Fruit fly (Drosophila melanogaster) whole organism, prepupa: Measurements from ENCODE around the gene CG11345.

Experiments
- Blimp-1 ChIP-seq: fragments of 200-800 bp; sonication (Bioruptor generic); optimal IDR thresholded peaks from 3 replicates; lab custom pipeline; 2017; ENCODE audit warnings: missing biosample characterization, missing genetic modification characterization, mild to moderate bottlenecking, moderate library complexity, missing genetic modification reagents
- CG11294 ChIP-seq: fragments of 200-800 bp; sonication (Bioruptor generic); IDR thresholded peaks from 2 replicates; pipeline ENCODE4 v1.3.6; 2022; ENCODE audit warnings: missing biosample characterization, missing genetic modification characterization
- CG11762 ChIP-seq: fragments of 200-800 bp; sonication (Bioruptor generic); optimal IDR thresholded peaks from 3 replicates; lab custom pipeline; 2016; ENCODE audit warnings: missing biosample characterization, missing genetic modification characterization; ENCODE audit not compliant: insufficient read depth
- CG11902 ChIP-seq: fragments of 200-800 bp; sonication (Bioruptor generic); optimal IDR thresholded peaks from 3 replicates; lab custom pipeline; 2016; ENCODE audit warnings: missing biosample characterization, missing genetic modification characterization
- CG15336 ChIP-seq: fragments of 200-800 bp; sonication (Bioruptor generic); IDR thresholded peaks from 2 replicates; pipeline ENCODE4 v1.3.6; 2022; ENCODE audit warnings: missing biosample characterization, missing genetic modification characterization
- CG3032 ChIP-seq: fragments of 200-800 bp; optimal IDR thresholded peaks from 2 replicates; lab custom pipeline; 2019; ENCODE audit warnings: missing biosample characterization, mild to moderate bottlenecking, missing genetic modification characterization, moderate library complexity
- CG32006 ChIP-seq: fragments of 200-800 bp; sonication (Bioruptor generic); optimal IDR thresholded peaks from 3 replicates; lab custom pipeline; 2017; ENCODE audit warnings: missing biosample characterization, mild to moderate bottlenecking, missing genetic modification characterization
- CG34406 ChIP-seq: fragments of 200-800 bp; sonication (Bioruptor generic); optimal IDR thresholded peaks from 3 replicates; lab custom pipeline; 2016; ENCODE audit warnings: missing biosample characterization, missing genetic modification characterization
- CG3919 ChIP-seq: fragments of 200-800 bp; sonication (Bioruptor generic); optimal IDR thresholded peaks from 3 replicates; lab custom pipeline; 2016; ENCODE audit warnings: missing biosample characterization, missing genetic modification characterization
- CG6163 ChIP-seq: fragments of 200-800 bp; sonication (Bioruptor generic); IDR thresholded peaks from 3 replicates; pipeline ENCODE4 v1.3.6; 2022; ENCODE audit warnings: missing biosample characterization, missing genetic modification characterization
- CG6276 ChIP-seq: fragments of 200-800 bp; sonication (Bioruptor generic); optimal IDR thresholded peaks from 2 replicates; lab custom pipeline; 2017; ENCODE audit warnings: missing biosample characterization, mild to moderate bottlenecking, missing genetic modification characterization
- CG6792 ChIP-seq: fragments of 200-800 bp; sonication (Bioruptor generic); optimal IDR thresholded peaks from 3 replicates; lab custom pipeline; 2016; ENCODE audit warnings: missing biosample characterization, missing genetic modification characterization
- CG6854 ChIP-seq: fragments of 200-800 bp; sonication (Bioruptor generic); optimal IDR thresholded peaks from 2 replicates; lab custom pipeline; 2017; ENCODE audit warnings: missing biosample characterization, mild to moderate bottlenecking, missing genetic modification characterization
- CG8119 ChIP-seq: fragments of 200-800 bp; sonication (Bioruptor generic); IDR thresholded peaks from 3 replicates; pipeline ENCODE4 v1.3.6; 2022; ENCODE audit warnings: missing biosample characterization, missing genetic modification characterization
- CG8319 ChIP-seq: fragments of 200-800 bp; sonication (Bioruptor generic); optimal IDR thresholded peaks from 3 replicates; lab custom pipeline; 2016; ENCODE audit warnings: missing biosample characterization, missing genetic modification characterization
- CG8632 ChIP-seq: fragments of 200-800 bp; sonication (Bioruptor generic); optimal IDR thresholded peaks from 3 replicates; lab custom pipeline; 2016; ENCODE audit warnings: missing biosample characterization, missing genetic modification characterization
- Eip75B ChIP-seq: fragments of 200-800 bp; sonication (Bioruptor generic); optimal IDR thresholded peaks from 3 replicates; lab custom pipeline; 2016; ENCODE audit warnings: missing biosample characterization, missing genetic modification characterization
- Eip78C ChIP-seq: fragments of 200-800 bp; sonication (Bioruptor generic); peaks from one replicate; lab custom pipeline; 2016; ENCODE audit warnings: missing biosample characterization, missing genetic modification characterization
- Ets96B ChIP-seq: fragments of 200-800 bp; optimal IDR thresholded peaks from 2 replicates; lab custom pipeline; 2019; ENCODE audit warnings: missing biosample characterization, mild to moderate bottlenecking, missing genetic modification characterization, moderate library complexity
- Gug ChIP-seq: fragments of 200-800 bp; sonication (Bioruptor generic); IDR thresholded peaks from 2 replicates; pipeline ENCODE4 v1.3.6; 2022; ENCODE audit warnings: missing biosample characterization, missing genetic modification characterization
- Hr39 ChIP-seq: fragments of 200-800 bp; sonication (Bioruptor generic); optimal IDR thresholded peaks from 2 replicates; lab custom pipeline; 2016; ENCODE audit warnings: missing biosample characterization, missing genetic modification characterization
- Hr4 ChIP-seq: fragments of 200-800 bp; sonication (Bioruptor generic); optimal IDR thresholded peaks from 3 replicates; lab custom pipeline; 2016; ENCODE audit warnings: missing biosample characterization, missing genetic modification characterization
- Met ChIP-seq: fragments of 200-800 bp; sonication (Bioruptor generic); optimal IDR thresholded peaks from 3 replicates; lab custom pipeline; 2016; ENCODE audit warnings: missing biosample characterization, missing genetic modification characterization
- OdsH ChIP-seq: fragments of 200-800 bp; sonication (Bioruptor generic); optimal IDR thresholded peaks from 3 replicates; lab custom pipeline; 2016; ENCODE audit warnings: missing biosample characterization, missing genetic modification characterization
- Smox ChIP-seq: fragments of 200-800 bp; sonication (Bioruptor generic); optimal IDR thresholded peaks from 3 replicates; lab custom pipeline; 2016; ENCODE audit warnings: missing biosample characterization, missing genetic modification characterization
- Sox102F ChIP-seq: fragments of 200-800 bp; sonication (Bioruptor generic); optimal IDR thresholded peaks from 2 replicates; lab custom pipeline; 2016; ENCODE audit warnings: missing biosample characterization, mild to moderate bottlenecking, missing genetic modification characterization
- Sox14 ChIP-seq: fragments of 200-800 bp; sonication (Bioruptor generic); optimal IDR thresholded peaks from 3 replicates; lab custom pipeline; 2016; ENCODE audit warnings: missing biosample characterization, missing genetic modification characterization
- Sox15 ChIP-seq: fragments of 200-800 bp; sonication (Bioruptor generic); optimal IDR thresholded peaks from 3 replicates; lab custom pipeline; 2016; ENCODE audit warnings: missing biosample characterization, missing genetic modification characterization
- achi ChIP-seq: fragments of 200-800 bp; sonication (Bioruptor generic); optimal IDR thresholded peaks from 3 replicates; lab custom pipeline; 2016; ENCODE audit warnings: missing biosample characterization, missing genetic modification characterization
- cyc ChIP-seq: fragments of 200-800 bp; sonication (Bioruptor generic); optimal IDR thresholded peaks from 3 replicates; lab custom pipeline; 2016; ENCODE audit warnings: missing biosample characterization, missing genetic modification characterization
- dac ChIP-seq: fragments of 200-800 bp; sonication (Bioruptor generic); optimal IDR thresholded peaks from 2 replicates; lab custom pipeline; 2017; ENCODE audit warnings: missing biosample characterization, mild to moderate bottlenecking, missing genetic modification characterization
- esn ChIP-seq: fragments of 200-800 bp; sonication (Bioruptor generic); optimal IDR thresholded peaks from 2 replicates; lab custom pipeline; 2016; ENCODE audit warnings: missing biosample characterization, mild to moderate bottlenecking, missing genetic modification characterization, moderate library complexity
- net ChIP-seq: fragments of 200-800 bp; sonication (Bioruptor generic); optimal IDR thresholded peaks from 3 replicates; lab custom pipeline; 2016; ENCODE audit warnings: missing biosample characterization, missing genetic modification characterization
- pdm3 ChIP-seq: fragments of 200-800 bp; sonication (Bioruptor generic); optimal IDR thresholded peaks from 3 replicates; lab custom pipeline; 2016; ENCODE audit warnings: missing biosample characterization, missing genetic modification characterization
- salr ChIP-seq, 2 experiments: fragments of 200-800 bp; sonication (Bioruptor generic); optimal IDR thresholded peaks; 3 replicates each; lab custom pipeline; 2016 to 2018; ENCODE audit warnings: missing biosample characterization in 2 of 2, missing genetic modification characterization in 2 of 2, mild to moderate bottlenecking in 1 of 2
- ss ChIP-seq, 2 experiments: fragments of 200-800 bp; sonication (Bioruptor generic); optimal IDR thresholded peaks; 2 replicates in 1 of 2; 3 replicates in 1 of 2; lab custom pipeline; 2017 to 2018; ENCODE audit warnings: mild to moderate bottlenecking in 2 of 2, missing biosample characterization in 2 of 2, missing genetic modification characterization in 2 of 2, moderate library complexity in 1 of 2
- svp ChIP-seq: fragments of 200-800 bp; sonication (Bioruptor generic); peaks from one replicate; lab custom pipeline; 2016; ENCODE audit warnings: missing biosample characterization, missing genetic modification characterization
- vri ChIP-seq: fragments of 200-800 bp; sonication (Bioruptor generic); optimal IDR thresholded peaks from 3 replicates; lab custom pipeline; 2016; ENCODE audit warnings: missing biosample characterization, mild to moderate bottlenecking, missing genetic modification characterization

Gene CG11345

dm6 chr3L:4411025-4411873 is 46.7 kb downstream of the CG11345 start (continued):
- TF ChIP-seq CG8319 (GFP tag; lab: Kevin White, UChicago) (no peak), OdsH (GFP tag; lab: Kevin White, UChicago) (no peak), Blimp-1 (GFP tag; lab: Kevin White, UChicago) (no peak), CG8119 (GFP tag; lab: Robert Waterston, UW) (no peak), CG34406 (GFP tag; lab: Kevin White, UChicago) (no peak), Smox (peak; percentile 19), Hr4 (GFP tag; lab: Kevin White, UChicago) (peak; percentile 21)

- no peak for TF ChIP-seq Sox14 (GFP tag; lab: Kevin White, UChicago)
- TF ChIP-seq Eip78C (GFP tag; lab: Kevin White, UChicago), result peak; percentile 20
- no peak for TF ChIP-seq Gug (GFP tag; lab: Robert Waterston, UW)
- TF ChIP-seq, all 60 proteins: peak for 1
Measured at dm6 chr3L:4409898-4410629, 47.9 kb downstream of the CG11345 start.

dm6 chr3L:4409134-4409897 is 48.6 kb downstream of the CG11345 start:
- TF ChIP-seq vri (peak; percentile 90), Sox15 (GFP tag; lab: Kevin White, UChicago) (no peak), Blimp-1 (GFP tag; lab: Kevin White, UChicago) (peak; percentile 45), achi (no peak), salr (GFP tag; optimal IDR thresholded peaks at IDR 0.05; lab: Kevin White, UChicago) (peak; percentile 0 to 5), CG8319 (GFP tag; lab: Kevin White, UChicago) (no peak)

dm6 chr3L:4408313-4409133 is 49.4 kb downstream of the CG11345 start:
- TF ChIP-seq CG11762 (GFP tag; lab: Kevin White, UChicago) (no peak), Eip78C (GFP tag; lab: Kevin White, UChicago) (peak; percentile 81), dac (GFP tag; lab: Kevin White, UChicago) (no peak), CG15336 (GFP tag; lab: Robert Waterston, UW) (0 out of 2 replicates have a peak, but pooled peaks have one; percentile 14), CG11902 (GFP tag; lab: Kevin White, UChicago) (no peak), CG6276 (GFP tag; lab: Kevin White, UChicago) (no peak), esn (peak; percentile 32), CG3032 (no peak), net (no peak), Hr39 (GFP tag; lab: Kevin White, UChicago) (peak; percentile 3), ss (GFP tag; optimal IDR thresholded peaks at IDR 0.05; lab: Kevin White, UChicago) (peak in 1 of 2 experiments; percentile 36), Blimp-1 (GFP tag; lab: Kevin White, UChicago) (peak; percentile 22), Eip75B (GFP tag; lab: Kevin White, UChicago) (no peak), Ets96B (tag; lab: Kevin White, UChicago) (no peak), cyc (GFP tag; lab: Kevin White, UChicago) (no peak), CG32006 (GFP tag; lab: Kevin White, UChicago) (peak; percentile 8), Met (GFP tag; lab: Kevin White, UChicago) (no peak), CG3919 (peak; percentile 9), CG8632 (no peak), Sox102F (GFP tag; lab: Kevin White, UChicago) (no peak), CG34406 (GFP tag; lab: Kevin White, UChicago) (no peak), Sox14 (GFP tag; lab: Kevin White, UChicago) (peak; percentile 10), CG11294 (GFP tag; lab: Robert Waterston, UW) (no peak), CG6792 (peak; percentile 10), CG6854 (no peak), Gug (GFP tag; lab: Robert Waterston, UW) (no peak), Sox15 (GFP tag; lab: Kevin White, UChicago) (no peak), achi (peak; percentile 34), CG6163 (GFP tag; lab: Robert Waterston, UW) (peak; percentile 16; the same call in 2 of the 3 replicates), Smox (peak; percentile 4), svp (GFP tag; lab: Kevin White, UChicago) (peak; percentile 78), pdm3 (GFP tag; lab: Kevin White, UChicago) (no peak)
